Fruit fly (Drosophila melanogaster) whole organism, wandering third instar larva: ENCODE data around the gene CG13067.

Source experiments
- Abd-B ChIP-seq: fragments of >200 bp; optimal IDR thresholded peaks from 2 replicates; lab custom pipeline; 2017; ENCODE audit warnings: missing biosample characterization, missing genetic modification characterization
- CG32264 ChIP-seq: fragments of 200-800 bp; sonication (Bioruptor generic); optimal IDR thresholded peaks from 2 replicates; lab custom pipeline; 2016; ENCODE audit warnings: missing biosample characterization, missing genetic modification characterization
- CG9705 ChIP-seq: fragments of 200-800 bp; sonication (Bioruptor generic); optimal IDR thresholded peaks from 2 replicates; lab custom pipeline; 2018; ENCODE audit warnings: missing biosample characterization, mild to moderate bottlenecking, missing genetic modification characterization
- CrebA ChIP-seq: fragments of 200-800 bp; sonication (Bioruptor generic); optimal IDR thresholded peaks from 2 replicates; lab custom pipeline; 2016; ENCODE audit warnings: missing biosample characterization, mild to moderate bottlenecking, missing genetic modification characterization, borderline replicate concordance
- Dfd ChIP-seq: fragments of >200 bp; optimal IDR thresholded peaks from 2 replicates; lab custom pipeline; 2017; ENCODE audit warnings: missing biosample characterization, missing genetic modification characterization
- Dif ChIP-seq: fragments of 200-275, 200-300 bp; sonication (Bioruptor generic); optimal IDR thresholded peaks from 2 replicates; lab custom pipeline; 2018; ENCODE audit warnings: missing biosample characterization, missing genetic modification characterization; ENCODE audit not compliant: partially characterized antibody
- GATAd ChIP-seq: sonication (Bioruptor generic); optimal IDR thresholded peaks from 2 replicates; lab custom pipeline; 2016; ENCODE audit warnings: missing biosample characterization, missing genetic modification characterization
- HLH106 ChIP-seq: fragments of 200-800 bp; optimal IDR thresholded peaks from 3 replicates; lab custom pipeline; 2019; ENCODE audit warnings: missing biosample characterization, mild to moderate bottlenecking, missing genetic modification characterization, moderate library complexity
- Hnf4 ChIP-seq: fragments of 200-800 bp; sonication (Bioruptor generic); optimal IDR thresholded peaks from 2 replicates; lab custom pipeline; 2016; ENCODE audit warnings: missing biosample characterization, mild to moderate bottlenecking, missing genetic modification characterization
- Hr78 ChIP-seq: fragments of >200 bp; optimal IDR thresholded peaks from 2 replicates; lab custom pipeline; 2017; ENCODE audit warnings: missing biosample characterization, missing genetic modification characterization
- Jra ChIP-seq: sonication (Bioruptor generic); optimal IDR thresholded peaks from 2 replicates; lab custom pipeline; 2016; ENCODE audit warnings: missing biosample characterization, missing genetic modification characterization
- Mio ChIP-seq: sonication (Bioruptor generic); optimal IDR thresholded peaks from 2 replicates; lab custom pipeline; 2016; ENCODE audit warnings: missing biosample characterization, missing genetic modification characterization
- Myc ChIP-seq: fragments of >200 bp; optimal IDR thresholded peaks from 2 replicates; lab custom pipeline; 2017
- OdsH ChIP-seq: fragments of 200-800 bp; sonication (Bioruptor generic); optimal IDR thresholded peaks from 2 replicates; lab custom pipeline; 2016; ENCODE audit warnings: missing biosample characterization, mild to moderate bottlenecking, missing genetic modification characterization
- Rel ChIP-seq, 2 experiments: fragments of 200-800 bp; sonication (Bioruptor generic) in 1 of 2; optimal IDR thresholded peaks; 2 replicates in 1 of 2; 3 replicates in 1 of 2; lab custom pipeline; 2016 to 2019; ENCODE audit warnings: mild to moderate bottlenecking in 2 of 2, missing biosample characterization in 2 of 2, missing genetic modification characterization in 2 of 2, moderate library complexity in 1 of 2
- Sp1 ChIP-seq: fragments of 200-800 bp; sonication (Bioruptor generic); optimal IDR thresholded peaks from 3 replicates; lab custom pipeline; 2019; ENCODE audit warnings: missing biosample characterization, mild to moderate bottlenecking, missing genetic modification characterization, moderate library complexity
- Vsx2 ChIP-seq: fragments of 200-300, 225-300 bp; sonication (Bioruptor generic); optimal IDR thresholded peaks from 2 replicates; lab custom pipeline; 2018; ENCODE audit warnings: missing biosample characterization, missing genetic modification characterization; ENCODE audit not compliant: partially characterized antibody
- br ChIP-seq: fragments of 200-800 bp; sonication (Bioruptor generic); optimal IDR thresholded peaks from 2 replicates; lab custom pipeline; 2016; ENCODE audit warnings: missing biosample characterization, missing genetic modification characterization
- brk ChIP-seq: fragments of 200-800 bp; sonication (Bioruptor generic); optimal IDR thresholded peaks from 2 replicates; lab custom pipeline; 2016; ENCODE audit warnings: missing biosample characterization, mild to moderate bottlenecking, missing genetic modification characterization
- dl ChIP-seq, 2 experiments: fragments of 175-275, 200-275 bp in 1 of 2; fragments of 200-275 bp in 1 of 2; sonication (Bioruptor generic); optimal IDR thresholded peaks; lab custom pipeline; 2018; ENCODE audit warnings: mild to moderate bottlenecking in 2 of 2, missing biosample characterization in 2 of 2, missing genetic modification characterization in 2 of 2, moderate library complexity in 2 of 2; ENCODE audit not compliant: partially characterized antibody in 2 of 2, insufficient read depth in 1 of 2
- dmrt93B ChIP-seq: fragments of 200-800 bp; sonication (Bioruptor generic); optimal IDR thresholded peaks from 2 replicates; lab custom pipeline; 2018; ENCODE audit warnings: missing biosample characterization, mild to moderate bottlenecking, missing genetic modification characterization
- dsf ChIP-seq: sonication (Bioruptor generic); optimal IDR thresholded peaks from 2 replicates; lab custom pipeline; 2016; ENCODE audit warnings: missing biosample characterization, missing genetic modification characterization, borderline replicate concordance
- ey ChIP-seq: fragments of 200-800 bp; sonication (Bioruptor generic); optimal IDR thresholded peaks from 2 replicates; lab custom pipeline; 2016; ENCODE audit warnings: missing biosample characterization, missing genetic modification characterization
- foxo ChIP-seq, 2 experiments: fragments of 200-800 bp; sonication (Bioruptor generic); optimal IDR thresholded peaks; 2 replicates in 1 of 2; 3 replicates in 1 of 2; lab custom pipeline; 2016 to 2017; ENCODE audit warnings: missing biosample characterization in 2 of 2, missing genetic modification characterization in 2 of 2
- fru ChIP-seq: fragments of 200-800 bp; sonication (Bioruptor generic); optimal IDR thresholded peaks from 3 replicates; lab custom pipeline; 2016; ENCODE audit warnings: missing biosample characterization, mild to moderate bottlenecking, missing genetic modification characterization
- h ChIP-seq: fragments of 200-800 bp; sonication (Bioruptor generic); optimal IDR thresholded peaks from 3 replicates; lab custom pipeline; 2016; ENCODE audit warnings: missing biosample characterization, mild to moderate bottlenecking, missing genetic modification characterization
- lola ChIP-seq: fragments of >200 bp; optimal IDR thresholded peaks from 2 replicates; lab custom pipeline; 2017; ENCODE audit warnings: missing biosample characterization, missing genetic modification characterization
- pan ChIP-seq: fragments of >200 bp; optimal IDR thresholded peaks from 2 replicates; lab custom pipeline; 2017
- psq ChIP-seq: fragments of 200-800 bp; sonication (Bioruptor generic); optimal IDR thresholded peaks from 3 replicates; lab custom pipeline; 2017; ENCODE audit warnings: missing biosample characterization, mild to moderate bottlenecking, missing genetic modification characterization, moderate library complexity
- rgr ChIP-seq: fragments of 200-800 bp; sonication (Bioruptor generic); optimal IDR thresholded peaks from 3 replicates; lab custom pipeline; 2016; ENCODE audit warnings: missing biosample characterization, mild to moderate bottlenecking, missing genetic modification characterization
- sv ChIP-seq: fragments of 200-800 bp; sonication (Bioruptor generic); optimal IDR thresholded peaks from 3 replicates; lab custom pipeline; 2016; ENCODE audit warnings: missing biosample characterization, missing genetic modification characterization
- tai ChIP-seq: sonication (Bioruptor generic); optimal IDR thresholded peaks from 2 replicates; lab custom pipeline; 2016; ENCODE audit warnings: missing biosample characterization, missing genetic modification characterization
- usp ChIP-seq: fragments of >200 bp; optimal IDR thresholded peaks from 2 replicates; lab custom pipeline; 2017; ENCODE audit warnings: missing biosample characterization, missing genetic modification characterization
- woc ChIP-seq: sonication (Bioruptor generic); optimal IDR thresholded peaks from 2 replicates; lab custom pipeline; 2016; ENCODE audit warnings: missing biosample characterization, mild to moderate bottlenecking, missing genetic modification characterization

CG13067 gene

DNA sequence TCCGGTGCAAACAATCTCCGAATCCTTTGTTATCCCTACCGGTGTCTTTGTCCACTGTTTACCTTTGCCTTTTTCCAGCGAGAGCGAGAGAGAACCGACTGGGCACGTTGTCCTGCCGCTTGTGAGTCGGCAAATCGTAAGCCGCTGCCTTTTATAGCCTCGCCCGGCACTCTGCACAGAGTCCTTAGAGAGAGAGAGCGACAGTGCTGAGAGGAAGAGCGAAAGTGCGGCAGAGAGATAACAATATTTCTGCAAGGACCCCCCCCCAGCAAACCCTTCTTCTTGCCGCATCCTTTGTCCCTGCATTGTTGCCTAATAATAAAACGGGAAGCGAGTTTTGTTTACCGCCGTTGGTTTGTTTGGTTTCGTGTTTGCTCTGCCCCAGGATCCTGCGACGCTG is 18.8 kb upstream of the CG13067 start, which contains the start of gene CG13055:
Gene CG13055 (minus strand): TSS at position 101 of the 400 bp plus-strand sequence.
- TF ChIP-seq h (GFP tag; lab: Kevin White, UChicago) (no peak), dsf (GFP tag; lab: Kevin White, UChicago) (no peak), OdsH (GFP tag; lab: Kevin White, UChicago) (no peak), br (no peak), Myc (lab: Kevin White, UChicago) (no peak), dl (GFP tag; optimal IDR thresholded peaks at IDR 0.05; lab: Kevin White, UChicago; ENCODE audit: insufficient read depth in 1 of 2, partially characterized antibody in 2 of 2) (no peak), brk (GFP tag; lab: Kevin White, UChicago) (no peak), Dif (GFP tag; lab: Kevin White, UChicago) (no peak), HLH106 (tag; lab: Kevin White, UChicago) (no peak), fru (GFP tag; lab: Kevin White, UChicago) (no peak), Mio (GFP tag; lab: Kevin White, UChicago) (no peak), Hnf4 (GFP tag; lab: Kevin White, UChicago) (no peak), Abd-B (GFP tag; lab: Kevin White, UChicago) (no peak), CG9705 (GFP tag; lab: Kevin White, UChicago) (no peak), GATAd (GFP tag; lab: Kevin White, UChicago) (no peak), pan (lab: Kevin White, UChicago) (no peak)

DNA sequence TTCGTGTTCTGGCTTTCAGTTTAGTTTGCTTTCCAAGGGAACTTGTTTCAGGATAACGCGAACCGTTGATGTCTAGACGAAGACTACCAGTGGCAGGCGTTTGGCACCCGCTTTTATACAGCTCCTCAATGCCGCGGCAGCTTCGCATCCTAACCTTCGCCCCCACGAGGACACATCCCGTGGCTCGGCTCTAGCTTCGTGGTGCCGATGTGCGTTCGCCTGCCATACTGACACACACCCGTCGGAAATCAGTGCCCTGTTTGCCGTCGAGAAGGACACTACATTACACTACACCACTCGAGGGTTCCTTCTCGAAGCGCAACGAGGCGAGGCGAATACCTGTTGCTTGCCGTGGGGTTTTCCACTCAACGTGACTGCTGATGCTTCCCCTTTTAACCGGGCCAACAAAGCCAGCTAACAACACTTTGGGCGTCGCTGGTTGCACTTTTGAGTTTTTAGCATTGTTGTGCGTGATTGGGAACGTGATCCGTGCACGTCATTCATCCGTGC is 13.9 kb upstream of the CG13067 start, which contains the start of gene CG13054:
Gene CG13054 (minus strand): TSS at position 74 of the 510 bp plus-strand sequence.
- TF ChIP-seq dsf (GFP tag; lab: Kevin White, UChicago) (no peak), Dif (GFP tag; lab: Kevin White, UChicago) (no peak), rgr (GFP tag; lab: Kevin White, UChicago) (no peak), Myc (lab: Kevin White, UChicago) (no peak), OdsH (GFP tag; lab: Kevin White, UChicago) (no peak), CrebA (GFP tag; lab: Kevin White, UChicago) (no peak), dmrt93B (GFP tag; lab: Kevin White, UChicago) (no peak), lola (GFP tag; lab: Kevin White, UChicago) (no peak), dl (GFP tag; optimal IDR thresholded peaks at IDR 0.05; lab: Kevin White, UChicago; ENCODE audit: insufficient read depth in 1 of 2, partially characterized antibody in 2 of 2) (no peak), Vsx2 (GFP tag; lab: Kevin White, UChicago) (no peak), tai (GFP tag; lab: Kevin White, UChicago) (no peak), Hnf4 (GFP tag; lab: Kevin White, UChicago) (no peak), HLH106 (tag; lab: Kevin White, UChicago) (no peak), foxo (GFP tag; optimal IDR thresholded peaks at IDR 0.05; lab: Kevin White, UChicago) (no peak), sv (GFP tag; lab: Kevin White, UChicago) (no peak), ey (GFP tag; lab: Kevin White, UChicago) (no peak), Dfd (GFP tag; lab: Kevin White, UChicago) (no peak), CG9705 (GFP tag; lab: Kevin White, UChicago) (no peak), fru (GFP tag; lab: Kevin White, UChicago) (no peak)

DNA sequence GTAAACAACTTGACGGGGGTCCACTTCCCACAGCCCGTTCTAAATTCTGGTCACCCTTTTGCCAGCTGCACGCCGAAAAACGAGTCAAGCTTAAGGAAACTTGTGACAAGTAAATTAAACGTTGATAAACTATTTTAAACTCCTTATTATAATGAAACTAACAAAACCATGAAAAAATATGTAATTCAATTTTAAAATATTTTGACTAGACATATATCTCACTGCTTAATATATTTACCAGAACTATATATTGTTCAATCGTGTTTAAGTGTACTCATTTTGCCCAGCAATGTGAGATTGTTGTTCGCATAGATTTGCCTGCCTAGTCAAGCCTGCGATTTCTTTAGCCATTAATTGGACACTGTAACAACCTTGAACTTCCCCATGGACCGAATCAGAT is 11.5 kb upstream of the CG13067 start, which contains the start of gene CG13053:
Gene CG13053 (minus strand): TSS at position 171 of the 400 bp plus-strand sequence.
- TF ChIP-seq dmrt93B (GFP tag; lab: Kevin White, UChicago) (no peak), Hr78 (GFP tag; lab: Kevin White, UChicago) (no peak), Jra (GFP tag; lab: Kevin White, UChicago) (no peak), lola (GFP tag; lab: Kevin White, UChicago) (no peak), Sp1 (GFP tag; lab: Kevin White, UChicago) (no peak), br (no peak), Vsx2 (GFP tag; lab: Kevin White, UChicago) (no peak), usp (GFP tag; lab: Kevin White, UChicago) (no peak), OdsH (GFP tag; lab: Kevin White, UChicago) (no peak), Dfd (GFP tag; lab: Kevin White, UChicago) (no peak), CG9705 (GFP tag; lab: Kevin White, UChicago) (no peak), tai (GFP tag; lab: Kevin White, UChicago) (no peak)

DNA sequence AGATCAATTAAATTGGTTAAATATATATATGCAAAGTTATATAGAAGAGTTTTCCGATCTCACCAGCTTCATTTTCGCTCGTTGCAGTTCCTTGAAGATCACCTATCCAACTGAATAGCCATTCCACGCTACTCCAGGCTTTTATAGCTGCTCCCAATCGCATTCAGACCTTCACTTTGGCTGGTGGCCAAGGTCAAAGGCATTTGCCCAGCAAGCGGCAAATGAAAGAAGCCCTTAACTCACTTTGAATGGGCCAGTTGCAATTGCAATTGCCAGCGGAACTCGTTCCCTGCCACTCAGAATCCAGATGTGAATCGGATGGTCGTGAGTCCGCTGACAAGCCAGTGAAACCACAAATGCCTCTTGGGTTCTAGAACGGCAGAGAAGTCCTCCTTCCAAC is 9.6 kb upstream of the CG13067 start, which contains the start of gene CG34247:
Gene CG34247 (minus strand): TSS at position 101 of the 400 bp plus-strand sequence.
- TF ChIP-seq HLH106 (tag; lab: Kevin White, UChicago) (no peak), h (GFP tag; lab: Kevin White, UChicago) (no peak), rgr (GFP tag; lab: Kevin White, UChicago) (no peak), Jra (GFP tag; lab: Kevin White, UChicago) (no peak), dmrt93B (GFP tag; lab: Kevin White, UChicago) (no peak), CrebA (GFP tag; lab: Kevin White, UChicago) (no peak), OdsH (GFP tag; lab: Kevin White, UChicago) (no peak), Rel (GFP tag; optimal IDR thresholded peaks at IDR 0.05; lab: Kevin White, UChicago) (no peak), Rel (tag; optimal IDR thresholded peaks at IDR 0.05; lab: Kevin White, UChicago) (no peak), Mio (GFP tag; lab: Kevin White, UChicago) (no peak), woc (GFP tag; lab: Kevin White, UChicago) (no peak), CG32264 (GFP tag; lab: Kevin White, UChicago) (no peak), psq (GFP tag; lab: Kevin White, UChicago) (no peak)
